Worm (Caenorhabditis elegans) whole organism, L1 larva: ENCODE measurements around the gene col-81.

Source experiments
- C16A3.4 ChIP-seq: fragments of 150-350 bp; optimal IDR thresholded peaks from 2 replicates; lab custom pipeline; 2014; ENCODE audit warnings: missing biosample characterization, missing genetic modification characterization
- Y116A8C.19 ChIP-seq: sonication (generic microtip); optimal IDR thresholded peaks from 2 replicates; lab custom pipeline; 2016; ENCODE audit warnings: missing compliant biosample characterization, missing genetic modification characterization, borderline replicate concordance
- ama-1 ChIP-seq: fragments of 150-350 bp; optimal IDR thresholded peaks from 2 replicates; lab custom pipeline; 2014
- blmp-1 ChIP-seq: fragments of 150-350 bp; optimal IDR thresholded peaks from 2 replicates; lab custom pipeline; 2014; ENCODE audit warnings: missing biosample characterization, missing genetic modification characterization
- ceh-63 ChIP-seq: fragments of 200-800 bp; sonication (Bioruptor generic); optimal IDR thresholded peaks from 2 replicates; lab custom pipeline; 2018; ENCODE audit warnings: mild to moderate bottlenecking, missing genetic modification characterization, missing compliant biosample characterization
- ceh-8 ChIP-seq: fragments of 200-800 bp; sonication (Bioruptor generic); optimal IDR thresholded peaks from 2 replicates; lab custom pipeline; 2018; ENCODE audit warnings: mild to moderate bottlenecking, missing genetic modification characterization, moderate library complexity, missing compliant biosample characterization
- dpl-1 ChIP-seq, 3 experiments: fragments of 150-350 bp in 2 of 3; sonication (generic microtip) in 1 of 3; optimal IDR thresholded peaks; 2 replicates each; lab custom pipeline; 2014 to 2017; ENCODE audit warnings: missing biosample characterization in 3 of 3, missing genetic modification characterization in 3 of 3, missing genetic modification reagents in 3 of 3
- dsc-1 ChIP-seq: sonication (generic microtip); optimal IDR thresholded peaks from 2 replicates; lab custom pipeline; 2016; ENCODE audit warnings: mild to moderate bottlenecking, missing genetic modification characterization, missing compliant biosample characterization
- efl-1 ChIP-seq, 4 experiments: fragments of 150-350 bp; optimal IDR thresholded peaks in 3 of 4; peaks in 1 of 4; 1 replicate in 1 of 4; 2 replicates in 3 of 4; lab custom pipeline; 2014; ENCODE audit warnings: missing biosample characterization in 2 of 4, missing genetic modification characterization in 2 of 4, missing genetic modification reagents in 2 of 4
- efl-3 ChIP-seq: fragments of 200-800 bp; sonication (Bioruptor generic); optimal IDR thresholded peaks from 2 replicates; lab custom pipeline; 2018; ENCODE audit warnings: mild to moderate bottlenecking, missing genetic modification characterization, missing compliant biosample characterization
- egl-13 ChIP-seq: sonication (generic microtip); optimal IDR thresholded peaks from 2 replicates; lab custom pipeline; 2016; ENCODE audit warnings: missing genotype, missing genetic modification reagents, missing genetic modification characterization, missing compliant biosample characterization
- elt-2 ChIP-seq: sonication (generic microtip); optimal IDR thresholded peaks from 2 replicates; lab custom pipeline; 2016; ENCODE audit warnings: missing genetic modification characterization, mild to moderate bottlenecking, inconsistent platforms, missing compliant biosample characterization, missing genetic modification reagents
- elt-3 ChIP-seq, 6 experiments: fragments of 150-350 bp in 1 of 6; sonication (generic microtip); optimal IDR thresholded peaks; 2 replicates each; lab custom pipeline; 2017 to 2018; ENCODE audit warnings: missing biosample characterization in 6 of 6, missing genetic modification characterization in 6 of 6, inconsistent platforms in 1 of 6
- ets-5 ChIP-seq: fragments of 200-800 bp; sonication (Bioruptor generic); IDR thresholded peaks from 2 replicates; pipeline ENCODE4 v1.3.6; 2022; ENCODE audit warnings: missing genetic modification characterization, missing compliant biosample characterization
- fkh-10 ChIP-seq: sonication (generic microtip); optimal IDR thresholded peaks from 2 replicates; lab custom pipeline; 2017; ENCODE audit warnings: missing biosample characterization, missing genetic modification reagents, missing genetic modification characterization
- irx-1 ChIP-seq: sonication (generic microtip); optimal IDR thresholded peaks from 2 replicates; lab custom pipeline; 2016; ENCODE audit warnings: missing genetic modification characterization, missing compliant biosample characterization
- jun-1 ChIP-seq: fragments of 150-350 bp; optimal IDR thresholded peaks from 2 replicates; lab custom pipeline; 2014; ENCODE audit warnings: missing biosample characterization, missing genetic modification reagents, missing genetic modification characterization
- lin-15B ChIP-seq: fragments of 150-350 bp; sonication (generic microtip); optimal IDR thresholded peaks from 3 replicates; lab custom pipeline; 2014; ENCODE audit warnings: missing biosample characterization, missing genetic modification characterization
- lir-3 ChIP-seq: sonication (generic microtip); optimal IDR thresholded peaks from 2 replicates; lab custom pipeline; 2016; ENCODE audit warnings: mild to moderate bottlenecking, missing genetic modification characterization, moderate library complexity, missing compliant biosample characterization; ENCODE audit not compliant: poor library complexity
- mab-9 ChIP-seq: fragments of 200-800 bp; sonication (Bioruptor generic); IDR thresholded peaks from 2 replicates; pipeline ENCODE4 v1.3.6; 2022; ENCODE audit warnings: missing genetic modification reagents, missing genetic modification characterization, missing compliant biosample characterization
- mef-2 ChIP-seq: fragments of 150-350 bp; optimal IDR thresholded peaks from 2 replicates; lab custom pipeline; 2014; ENCODE audit warnings: missing biosample characterization, missing genetic modification characterization
- mep-1 ChIP-seq: fragments of 150-350 bp; optimal IDR thresholded peaks from 2 replicates; lab custom pipeline; 2014; ENCODE audit warnings: missing biosample characterization, missing genetic modification characterization
- nhr-11 ChIP-seq: fragments of 150-350 bp; optimal IDR thresholded peaks from 2 replicates; lab custom pipeline; 2014; ENCODE audit warnings: missing biosample characterization, missing genetic modification characterization
- nhr-19 ChIP-seq: fragments of 200-800 bp; sonication (Bioruptor generic); conservative IDR thresholded peaks from 2 replicates; pipeline ENCODE4 v1.3.6; 2022; ENCODE audit warnings: missing genetic modification characterization, missing compliant biosample characterization
- nhr-85 ChIP-seq: sonication (generic microtip); peaks from one replicate; lab custom pipeline; 2016; ENCODE audit warnings: missing genetic modification characterization, inconsistent platforms, missing compliant biosample characterization
- pax-3 ChIP-seq: fragments of 200-800 bp; sonication (Bioruptor generic); optimal IDR thresholded peaks from 2 replicates; lab custom pipeline; 2018; ENCODE audit warnings: mild to moderate bottlenecking, missing genetic modification characterization, moderate library complexity, missing compliant biosample characterization
- pqm-1 ChIP-seq: sonication (generic microtip); optimal IDR thresholded peaks from 3 replicates; lab custom pipeline; 2017; ENCODE audit warnings: missing biosample characterization, missing genetic modification characterization
- skn-1 ChIP-seq: fragments of 150-350 bp; optimal IDR thresholded peaks from 2 replicates; lab custom pipeline; 2014; ENCODE audit warnings: missing biosample characterization, missing genetic modification characterization
- snpc-4 ChIP-seq: fragments of 150-350 bp; optimal IDR thresholded peaks from 2 replicates; lab custom pipeline; 2014; ENCODE audit warnings: missing biosample characterization, missing genetic modification characterization
- snu-23 ChIP-seq: sonication (generic microtip); optimal IDR thresholded peaks from 2 replicates; lab custom pipeline; 2016; ENCODE audit warnings: missing genetic modification characterization, missing compliant biosample characterization
- swsn-7 ChIP-seq: sonication (generic microtip); optimal IDR thresholded peaks from 2 replicates; lab custom pipeline; 2016; ENCODE audit warnings: missing genetic modification characterization, missing compliant biosample characterization
- tlp-1 ChIP-seq: fragments of 150-350 bp; optimal IDR thresholded peaks from 2 replicates; lab custom pipeline; 2014; ENCODE audit warnings: missing biosample characterization, missing genetic modification characterization
- unc-130 ChIP-seq: fragments of 150-350 bp; optimal IDR thresholded peaks from 2 replicates; lab custom pipeline; 2017; ENCODE audit warnings: missing biosample characterization, missing genetic modification characterization, inconsistent platforms
- unc-30 ChIP-seq: sonication (generic microtip); optimal IDR thresholded peaks from 2 replicates; lab custom pipeline; 2017; ENCODE audit warnings: missing biosample characterization, missing genetic modification characterization
- zip-4 ChIP-seq: fragments of 200-800 bp; sonication (Bioruptor generic); optimal IDR thresholded peaks from 2 replicates; lab custom pipeline; 2018; ENCODE audit warnings: mild to moderate bottlenecking, missing genetic modification characterization, moderate library complexity, missing compliant biosample characterization

col-81 gene

DNA sequence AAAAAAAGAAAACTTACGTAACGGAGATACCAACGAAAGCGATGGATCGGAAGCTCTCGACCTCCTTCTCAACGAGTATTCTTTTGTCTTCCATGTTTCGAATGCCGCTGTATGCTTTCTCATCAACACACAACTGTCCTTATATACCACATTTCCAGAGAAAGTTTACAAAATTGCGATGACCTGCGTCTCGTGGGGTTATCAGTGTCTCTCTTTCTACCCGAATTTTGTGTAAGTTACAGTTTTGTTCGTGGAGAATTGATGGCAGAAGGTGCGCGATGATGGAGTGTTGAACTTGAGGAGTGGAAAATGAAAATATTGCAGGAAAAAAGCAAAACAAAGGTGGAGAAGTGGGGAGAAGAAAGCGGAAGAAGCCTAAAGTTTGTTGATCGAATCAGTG is at the start of gene col-81:
col-81 (minus strand) TSS at position 101 of the 400 bp plus-strand sequence.
- TF ChIP-seq lir-3 (tag; lab: Kevin White, UChicago) (no peak), zip-4 (GFP tag; lab: Kevin White, UChicago) (no peak), efl-1 (optimal IDR thresholded peaks at IDR 0.05; lab: Kevin White, UChicago) (no peak), efl-1 (GFP tag; optimal IDR thresholded peaks at IDR 0.05 in 1 of 2; lab: Kevin White, UChicago) (no peak), ceh-8 (GFP tag; lab: Kevin White, UChicago) (no peak)
- TF ChIP-seq, all 84 proteins: peak for 0

DNA sequence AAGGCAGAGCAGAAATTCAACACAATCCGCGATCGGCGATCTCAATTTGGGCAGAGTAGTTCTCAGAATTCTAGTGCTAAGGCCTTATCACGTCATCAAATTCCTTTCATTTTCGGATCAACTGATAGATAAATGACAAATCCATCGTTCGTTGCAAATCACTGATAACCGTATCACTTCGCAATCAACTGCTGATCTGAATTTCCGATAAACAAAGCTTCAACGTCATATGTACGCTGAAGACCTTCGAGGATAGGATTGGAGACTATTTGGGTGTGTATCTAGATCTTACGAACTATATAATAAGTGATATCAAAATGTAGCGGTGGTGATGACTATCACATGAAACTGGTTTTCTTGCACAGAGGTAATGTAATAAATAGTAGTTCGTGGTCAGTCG is 43.7 kb upstream of the col-81 start:
- no peak for TF ChIP-seq efl-3
- peak; percentile 60 for TF ChIP-seq blmp-1 (tag; lab: Kevin White, UChicago)
- no peak for TF ChIP-seq efl-1 (optimal IDR thresholded peaks at IDR 0.05; lab: Kevin White, UChicago)
- TF ChIP-seq efl-1 (GFP tag; optimal IDR thresholded peaks at IDR 0.05 in 1 of 2; lab: Kevin White, UChicago): peak in 1 of 2 experiments; percentile 13
- TF ChIP-seq elt-3 (tag; optimal IDR thresholded peaks at IDR 0.05; lab: Kevin White, UChicago): peak in 2 of 6 experiments; percentile 6 to 55
- peak; percentile 52 for TF ChIP-seq nhr-85

DNA sequence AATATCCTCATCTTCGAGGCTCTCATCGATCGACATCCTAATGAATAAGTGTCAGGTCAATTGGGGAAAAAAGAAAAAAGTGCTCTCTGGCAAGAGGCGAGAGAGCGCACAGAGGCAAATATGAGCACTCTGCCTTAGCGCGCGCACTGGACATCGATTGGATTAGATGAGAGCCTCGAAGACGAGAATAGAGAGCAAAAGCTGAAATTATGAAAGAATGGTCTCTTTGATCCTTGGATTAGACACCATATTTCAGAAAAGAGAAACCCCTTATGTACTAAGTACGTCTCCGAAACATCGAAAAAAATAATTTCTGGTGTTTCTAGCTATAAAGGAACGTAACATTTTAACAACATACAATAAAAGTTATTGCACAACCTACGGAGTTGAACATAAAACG is 41.7 kb upstream of the col-81 start, which contains the start of gene F45E10.2:
F45E10.2 (minus strand) TSS at position 101 of the 400 bp plus-strand sequence.
- TF ChIP-seq egl-13 (tag; lab: Kevin White, UChicago) (no peak), lin-15B (tag; lab: Kevin White, UChicago) (no peak), snpc-4 (tag; lab: Kevin White, UChicago) (no peak), ets-5 (no peak), skn-1 (tag; lab: Kevin White, UChicago) (no peak), lir-3 (tag; lab: Kevin White, UChicago) (no peak), pqm-1 (no peak), unc-30 (no peak), nhr-11 (tag; lab: Kevin White, UChicago) (no peak), elt-3 (tag; optimal IDR thresholded peaks at IDR 0.05; lab: Kevin White, UChicago) (no peak), C16A3.4 (no peak), pax-3 (tag; lab: Kevin White, UChicago) (no peak), dsc-1 (no peak), irx-1 (tag; lab: Kevin White, UChicago) (no peak), snu-23 (GFP tag; lab: Kevin White, UChicago) (no peak), swsn-7 (tag; lab: Kevin White, UChicago) (no peak), dpl-1 (GFP tag; optimal IDR thresholded peaks at IDR 0.05; lab: Kevin White, UChicago) (no peak), jun-1 (tag; lab: Kevin White, UChicago) (no peak), elt-2 (tag; lab: Kevin White, UChicago) (no peak)

DNA sequence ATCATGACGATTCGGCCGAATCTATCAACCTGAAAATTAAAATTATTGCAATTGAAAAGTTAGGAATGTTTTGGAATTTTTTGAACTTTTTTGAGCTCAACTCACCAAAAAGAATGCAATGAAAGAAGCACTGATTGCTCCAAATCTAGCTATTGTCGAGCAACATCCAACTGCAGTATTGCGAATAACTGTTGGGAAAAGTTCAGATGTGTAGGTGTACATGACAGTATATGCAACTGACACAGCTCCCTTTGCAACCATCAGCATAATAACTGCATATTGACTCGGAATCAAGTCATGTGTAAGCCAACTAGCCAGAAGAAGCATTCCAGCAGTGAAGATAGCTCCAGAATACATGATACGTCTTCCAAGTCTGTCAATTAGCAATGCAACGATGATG is 39.0 kb upstream of the col-81 start:
- no peak for TF ChIP-seq efl-1 (optimal IDR thresholded peaks at IDR 0.05; lab: Kevin White, UChicago)
- TF ChIP-seq efl-1 (GFP tag; optimal IDR thresholded peaks at IDR 0.05 in 1 of 2; lab: Kevin White, UChicago): no peak
- no peak for TF ChIP-seq fkh-10 (GFP tag; lab: Kevin White, UChicago)
- TF ChIP-seq mep-1 (tag; lab: Kevin White, UChicago): no peak
- TF ChIP-seq tlp-1: no peak
- no peak for TF ChIP-seq ceh-63 (GFP tag; lab: Kevin White, UChicago)
- no peak for TF ChIP-seq mef-2

DNA sequence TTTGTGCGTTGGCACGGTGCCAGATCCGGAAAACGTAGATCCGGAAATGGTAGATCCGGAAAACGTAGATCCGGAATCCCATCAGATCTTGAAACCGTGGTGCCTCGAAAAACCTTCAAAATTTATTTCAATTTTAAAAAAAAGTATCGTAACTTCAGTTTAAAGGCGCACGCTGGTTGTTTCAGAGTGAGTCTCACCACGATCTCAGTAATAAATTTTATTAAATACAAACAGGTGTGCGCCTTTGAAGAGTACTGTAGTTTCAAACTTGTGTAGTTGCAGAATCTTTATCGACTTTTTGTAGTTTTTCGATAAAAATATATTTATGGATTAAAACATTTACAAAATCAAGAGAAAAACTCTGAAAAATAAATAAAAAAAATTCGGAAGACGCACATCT is 37.1 kb upstream of the col-81 start:
- TF ChIP-seq egl-13 (tag; lab: Kevin White, UChicago) (no peak), ama-1 (lab: Kevin White, UChicago) (no peak), mab-9 (GFP tag; lab: Robert Waterston, UW) (no peak), unc-130 (tag; lab: Kevin White, UChicago) (no peak), nhr-19 (GFP tag; lab: Robert Waterston, UW) (no peak), elt-3 (tag; optimal IDR thresholded peaks at IDR 0.05; lab: Kevin White, UChicago) (no peak), swsn-7 (tag; lab: Kevin White, UChicago) (no peak), Y116A8C.19 (tag; lab: Kevin White, UChicago) (no peak), ceh-8 (GFP tag; lab: Kevin White, UChicago) (no peak)
